Worm (Caenorhabditis elegans) whole organism, young adult: Measurements from ENCODE around the gene abcf-2.

ENCODE experiments used
- B0019.2 ChIP-seq: fragments of 200-800 bp; sonication (Bioruptor generic); conservative IDR thresholded peaks from 2 replicates; pipeline ENCODE4 v1.3.6; 2022; ENCODE audit warnings: missing genetic modification reagents, missing genetic modification characterization, missing compliant biosample characterization
- B0035.1 ChIP-seq: sonication (generic microtip); optimal IDR thresholded peaks from 2 replicates; lab custom pipeline; 2016; ENCODE audit warnings: missing genetic modification characterization, mild to moderate bottlenecking, missing compliant biosample characterization, missing genotype, missing genetic modification reagents
- B0261.1 ChIP-seq: sonication (generic microtip); optimal IDR thresholded peaks from 2 replicates; lab custom pipeline; 2016; ENCODE audit warnings: mild to moderate bottlenecking, missing genetic modification characterization, moderate library complexity, missing compliant biosample characterization
- F10E7.11 ChIP-seq: sonication (generic microtip); optimal IDR thresholded peaks from 2 replicates; lab custom pipeline; 2017; ENCODE audit warnings: mild to moderate bottlenecking, missing genetic modification characterization, moderate library complexity, missing compliant biosample characterization
- F37B4.10 ChIP-seq: fragments of 200-800 bp; sonication (Bioruptor generic); IDR thresholded peaks from 2 replicates; pipeline ENCODE4 v1.3.6; 2022; ENCODE audit warnings: missing genetic modification characterization, missing compliant biosample characterization
- F55B11.4 ChIP-seq: sonication (generic microtip); optimal IDR thresholded peaks from 2 replicates; lab custom pipeline; 2016; ENCODE audit warnings: missing compliant biosample characterization, missing genetic modification characterization, borderline replicate concordance; ENCODE audit not compliant: insufficient read depth
- F57A8.1 ChIP-seq: fragments of 200-800 bp; sonication (Bioruptor generic); optimal IDR thresholded peaks from 2 replicates; lab custom pipeline; 2018; ENCODE audit warnings: mild to moderate bottlenecking, missing genetic modification characterization, moderate library complexity, missing compliant biosample characterization
- F57C9.4 ChIP-seq: sonication (generic microtip); optimal IDR thresholded peaks from 2 replicates; lab custom pipeline; 2017; ENCODE audit warnings: mild to moderate bottlenecking, missing genetic modification characterization, missing compliant biosample characterization
- K12H6.12 ChIP-seq: fragments of 200-800 bp; sonication (Bioruptor generic); optimal IDR thresholded peaks from 2 replicates; lab custom pipeline; 2018; ENCODE audit warnings: mild to moderate bottlenecking, missing genetic modification characterization, missing compliant biosample characterization
- T07F8.4 ChIP-seq: sonication (generic microtip); optimal IDR thresholded peaks from 2 replicates; lab custom pipeline; 2016; ENCODE audit warnings: mild to moderate bottlenecking, missing genetic modification characterization, moderate library complexity, missing compliant biosample characterization
- T26A5.8 ChIP-seq: sonication (generic microtip); optimal IDR thresholded peaks from 2 replicates; lab custom pipeline; 2016; ENCODE audit warnings: missing genetic modification characterization, missing compliant biosample characterization
- Y53F4B.3 ChIP-seq: fragments of 200-800 bp; sonication (Bioruptor generic); IDR thresholded peaks from 2 replicates; pipeline ENCODE4 v1.3.6; 2022; ENCODE audit warnings: missing genetic modification reagents, missing genetic modification characterization, missing compliant biosample characterization
- Y53G8AR.9 ChIP-seq: fragments of 200-800 bp; sonication (Bioruptor generic); conservative IDR thresholded peaks from 2 replicates; pipeline ENCODE4 v1.3.6; 2022; ENCODE audit warnings: missing genetic modification reagents, missing genetic modification characterization, missing compliant biosample characterization
- Y95B8A.8 ChIP-seq: fragments of 200-800 bp; sonication (Bioruptor generic); IDR thresholded peaks from 2 replicates; pipeline ENCODE4 v1.3.6; 2022; ENCODE audit warnings: missing genetic modification reagents, missing genetic modification characterization, missing compliant biosample characterization
- akir-1 ChIP-seq: fragments of 200-800 bp; sonication (Bioruptor generic); optimal IDR thresholded peaks from 2 replicates; lab custom pipeline; 2018; ENCODE audit warnings: mild to moderate bottlenecking, missing genetic modification characterization, moderate library complexity, missing compliant biosample characterization
- ama-1 ChIP-seq, 3 experiments: fragments of 150-350 bp in 1 of 3; sonication (generic microtip) in 2 of 3; optimal IDR thresholded peaks; 2 replicates each; lab custom pipeline; 2014 to 2018; ENCODE audit warnings: missing biosample characterization in 2 of 3, missing genetic modification characterization in 2 of 3, missing genetic modification reagents in 2 of 3
- athp-1 ChIP-seq: sonication (generic microtip); optimal IDR thresholded peaks from 2 replicates; lab custom pipeline; 2017; ENCODE audit warnings: mild to moderate bottlenecking, missing genetic modification characterization, missing compliant biosample characterization
- attf-5 ChIP-seq: fragments of 200-800 bp; sonication (Bioruptor generic); optimal IDR thresholded peaks from 2 replicates; lab custom pipeline; 2018; ENCODE audit warnings: mild to moderate bottlenecking, missing genetic modification characterization, missing compliant biosample characterization
- bed-1 ChIP-seq: fragments of 200-800 bp; sonication (Bioruptor generic); IDR thresholded peaks from 2 replicates; pipeline ENCODE4 v1.3.6; 2022; ENCODE audit warnings: missing genetic modification reagents, missing genetic modification characterization, missing compliant biosample characterization
- cebp-2 ChIP-seq: fragments of 200-800 bp; sonication (Bioruptor generic); IDR thresholded peaks from 2 replicates; pipeline ENCODE4 v1.3.6; 2022; ENCODE audit warnings: missing genetic modification characterization, missing compliant biosample characterization
- ceh-79 ChIP-seq: sonication (generic microtip); optimal IDR thresholded peaks from 2 replicates; lab custom pipeline; 2017; ENCODE audit warnings: mild to moderate bottlenecking, missing genetic modification characterization, missing compliant biosample characterization
- chd-7 ChIP-seq: sonication (generic microtip); optimal IDR thresholded peaks from 2 replicates; lab custom pipeline; 2016; ENCODE audit warnings: mild to moderate bottlenecking, missing genetic modification characterization, moderate library complexity, missing compliant biosample characterization
- egl-18 ChIP-seq: fragments of 200-800 bp; sonication (Bioruptor generic); IDR thresholded peaks from 2 replicates; pipeline ENCODE4 v1.3.6; 2022; ENCODE audit warnings: missing genetic modification reagents, missing genetic modification characterization, missing compliant biosample characterization
- hmg-1.2 ChIP-seq: fragments of 200-800 bp; sonication (Bioruptor generic); IDR thresholded peaks from 2 replicates; pipeline ENCODE4 v1.3.6; 2022; ENCODE audit warnings: missing genetic modification reagents, missing genetic modification characterization, missing compliant biosample characterization
- lag-1 ChIP-seq: fragments of 200-800 bp; sonication (Bioruptor generic); IDR thresholded peaks from 2 replicates; pipeline ENCODE4 v1.3.6; 2022; ENCODE audit warnings: missing genetic modification reagents, missing genetic modification characterization, missing compliant biosample characterization
- lin-54 ChIP-seq: fragments of 200-800 bp; sonication (Bioruptor generic); optimal IDR thresholded peaks from 2 replicates; lab custom pipeline; 2018; ENCODE audit warnings: mild to moderate bottlenecking, missing genetic modification characterization, missing compliant biosample characterization
- lir-1 ChIP-seq: fragments of 200-800 bp; sonication (Bioruptor generic); conservative IDR thresholded peaks from 2 replicates; pipeline ENCODE4 v1.3.6; 2022; ENCODE audit warnings: missing genetic modification reagents, missing genetic modification characterization, missing compliant biosample characterization
- madf-10 ChIP-seq: sonication (generic microtip); optimal IDR thresholded peaks from 2 replicates; lab custom pipeline; 2016; ENCODE audit warnings: mild to moderate bottlenecking, missing genetic modification characterization, missing compliant biosample characterization
- madf-3 ChIP-seq: fragments of 200-800 bp; sonication (Bioruptor generic); IDR thresholded peaks from 2 replicates; pipeline ENCODE4 v1.3.6; 2022; ENCODE audit warnings: missing genetic modification reagents, missing genetic modification characterization, missing compliant biosample characterization
- madf-6 ChIP-seq: fragments of 200-800 bp; sonication (Bioruptor generic); IDR thresholded peaks from 2 replicates; pipeline ENCODE4 v1.3.6; 2022; ENCODE audit warnings: missing genetic modification reagents, missing genetic modification characterization, missing compliant biosample characterization
- nfyb-1 ChIP-seq: fragments of 200-800 bp; sonication (Bioruptor generic); IDR thresholded peaks from 2 replicates; pipeline ENCODE4 v1.3.6; 2022; ENCODE audit warnings: missing genetic modification reagents, missing genetic modification characterization, missing compliant biosample characterization
- nhr-179 ChIP-seq: sonication (generic microtip); optimal IDR thresholded peaks from 2 replicates; lab custom pipeline; 2016; ENCODE audit warnings: mild to moderate bottlenecking, missing genetic modification characterization, missing compliant biosample characterization
- pbrm-1 ChIP-seq: fragments of 200-800 bp; sonication (Bioruptor generic); IDR thresholded peaks from 2 replicates; pipeline ENCODE4 v1.3.6; 2022; ENCODE audit warnings: missing genetic modification reagents, missing genetic modification characterization, missing compliant biosample characterization
- pha-4 ChIP-seq: fragments of 150-350 bp; sonication (generic microtip); optimal IDR thresholded peaks from 2 replicates; lab custom pipeline; 2014; ENCODE audit warnings: missing biosample characterization, missing genetic modification reagents, missing genetic modification characterization
- rpc-1 ChIP-seq, 2 experiments: fragments of 150-350 bp in 1 of 2; sonication (generic microtip) in 1 of 2; optimal IDR thresholded peaks; 2 replicates each; lab custom pipeline; 2014 to 2018; ENCODE audit warnings: missing biosample characterization in 1 of 2, missing genetic modification characterization in 1 of 2, missing genetic modification reagents in 1 of 2, missing genotype in 1 of 2
- sdz-38 ChIP-seq: sonication (generic microtip); optimal IDR thresholded peaks from 2 replicates; lab custom pipeline; 2016; ENCODE audit warnings: missing genotype, missing genetic modification characterization, missing compliant biosample characterization
- snpc-1.1 ChIP-seq: sonication (generic microtip); optimal IDR thresholded peaks from 2 replicates; lab custom pipeline; 2017; ENCODE audit warnings: missing genetic modification characterization, mild to moderate bottlenecking, missing compliant biosample characterization, antibody characterized with exemption, moderate library complexity, missing genotype, missing genetic modification reagents; ENCODE audit not compliant: insufficient read depth
- snpc-4 ChIP-seq, 5 experiments: fragments of 150-350 bp in 1 of 5; sonication (generic microtip) in 4 of 5; optimal IDR thresholded peaks; 2 replicates each; lab custom pipeline; 2014 to 2018; ENCODE audit warnings: missing genetic modification characterization in 5 of 5, missing biosample characterization in 3 of 5, antibody characterized with exemption in 2 of 5, mild to moderate bottlenecking in 2 of 5, missing compliant biosample characterization in 2 of 5, missing genotype in 2 of 5, moderate library complexity in 2 of 5, missing genetic modification reagents in 1 of 5
- tbp1 ChIP-seq: fragments of 200-800 bp; sonication (Bioruptor generic); optimal IDR thresholded peaks from 2 replicates; lab custom pipeline; 2018; ENCODE audit warnings: mild to moderate bottlenecking, missing genetic modification characterization, missing compliant biosample characterization
- unc-62 ChIP-seq: fragments of 150-350 bp; optimal IDR thresholded peaks from 2 replicates; lab custom pipeline; 2014; ENCODE audit warnings: missing biosample characterization, missing genetic modification reagents, missing genetic modification characterization
- xnd-1 ChIP-seq: sonication (generic microtip); optimal IDR thresholded peaks from 2 replicates; lab custom pipeline; 2016; ENCODE audit warnings: missing genotype, missing genetic modification reagents, missing genetic modification characterization, missing compliant biosample characterization
- zfh-2 ChIP-seq: fragments of 200-800 bp; sonication (Bioruptor generic); conservative IDR thresholded peaks from 2 replicates; pipeline ENCODE4 v1.3.6; 2022; ENCODE audit warnings: missing genetic modification reagents, missing genetic modification characterization, missing compliant biosample characterization
- zim-3 ChIP-seq: sonication (generic microtip); optimal IDR thresholded peaks from 2 replicates; lab custom pipeline; 2017; ENCODE audit warnings: mild to moderate bottlenecking, missing genetic modification characterization, moderate library complexity, missing compliant biosample characterization
- ztf-22 ChIP-seq: fragments of 200-800 bp; sonication (Bioruptor generic); optimal IDR thresholded peaks from 2 replicates; lab custom pipeline; 2018; ENCODE audit warnings: mild to moderate bottlenecking, missing genetic modification characterization, moderate library complexity, missing compliant biosample characterization
- ztf-25 ChIP-seq: fragments of 200-800 bp; sonication (Bioruptor generic); IDR thresholded peaks from 2 replicates; pipeline ENCODE4 v1.3.6; 2022; ENCODE audit warnings: missing genetic modification reagents, missing genetic modification characterization, missing compliant biosample characterization
- ztf-28 ChIP-seq: fragments of 200-800 bp; sonication (Bioruptor generic); IDR thresholded peaks from 2 replicates; pipeline ENCODE4 v1.3.6; 2022; ENCODE audit warnings: missing genetic modification reagents, missing genetic modification characterization, missing compliant biosample characterization

The abcf-2 gene

ce11 chrIII:13462965-13463783 lies 1.1 kb upstream of the abcf-2 start, which contains the start of gene ant-1.1:
ant-1.1 (plus strand) TSS chrIII:13463163.
- TF ChIP-seq F57C9.4 (no peak), lin-54 (GFP tag; lab: Kevin White, UChicago) (peak; percentile 99), ama-1 (optimal IDR thresholded peaks at IDR 0.05; lab: Kevin White, UChicago) (peak; percentile 82), ama-1 (GFP tag; optimal IDR thresholded peaks at IDR 0.05; lab: Kevin White, UChicago) (no peak), cebp-2 (no peak), nhr-179 (tag; lab: Kevin White, UChicago) (no peak), egl-18 (no peak), tbp1 (GFP tag; lab: Kevin White, UChicago) (peak; percentile 69), B0261.1 (tag; lab: Kevin White, UChicago) (peak; percentile 4), zim-3 (tag; lab: Kevin White, UChicago) (no peak), F37B4.10 (GFP tag; lab: Robert Waterston, UW) (no peak), K12H6.12 (tag; lab: Kevin White, UChicago) (peak; percentile 85), attf-5 (peak; percentile 88), zfh-2 (GFP tag; lab: Robert Waterston, UW) (peak; percentile 96), Y53G8AR.9 (GFP tag; lab: Robert Waterston, UW) (peak; percentile 95), nfyb-1 (GFP tag; lab: Robert Waterston, UW) (peak; percentile 95), lir-1 (peak; percentile 88), unc-62 (GFP tag; lab: Kevin White, UChicago) (no peak), madf-6 (peak; percentile 85), B0019.2 (GFP tag; lab: Robert Waterston, UW) (0 out of 2 replicates have a peak, but pooled peaks have one; percentile 4), F57A8.1 (GFP tag; lab: Kevin White, UChicago) (no peak), ztf-22 (GFP tag; lab: Kevin White, UChicago) (no peak), ceh-79 (tag; lab: Kevin White, UChicago) (peak; percentile 19), pbrm-1 (peak; percentile 91), rpc-1 (optimal IDR thresholded peaks at IDR 0.05; lab: Kevin White, UChicago) (peak; percentile 21), rpc-1 (tag; optimal IDR thresholded peaks at IDR 0.05; lab: Kevin White, UChicago) (no peak), lag-1 (GFP tag; lab: Robert Waterston, UW) (no peak), hmg-1.2 (peak; percentile 75), snpc-4 (GFP tag; optimal IDR thresholded peaks at IDR 0.05; lab: Kevin White, UChicago) (no peak), snpc-4 (tag; optimal IDR thresholded peaks at IDR 0.05; lab: Kevin White, UChicago) (peak in 3 of 4 experiments; percentile 34 to 65 (median 57)), Y53F4B.3 (peak; percentile 63), B0035.1 (tag; lab: Kevin White, UChicago) (peak; percentile 1), athp-1 (tag; lab: Kevin White, UChicago) (peak; percentile 81), F10E7.11 (tag; lab: Kevin White, UChicago) (no peak), xnd-1 (tag; lab: Kevin White, UChicago) (peak; percentile 45), T07F8.4 (tag; lab: Kevin White, UChicago) (no peak), ztf-25 (GFP tag; lab: Robert Waterston, UW) (0 out of 2 replicates have a peak, but pooled peaks have one; percentile 24), ztf-28 (GFP tag; lab: Robert Waterston, UW) (peak; percentile 73; the same call in 1 of the 2 replicates), sdz-38 (no peak), madf-10 (tag; lab: Kevin White, UChicago) (peak; percentile 74), T26A5.8 (tag; lab: Kevin White, UChicago) (no peak), chd-7 (tag; lab: Kevin White, UChicago) (peak; percentile 66), madf-3 (GFP tag; lab: Robert Waterston, UW) (peak; percentile 91), bed-1 (GFP tag; lab: Robert Waterston, UW) (no peak), F55B11.4 (tag; lab: Kevin White, UChicago) (no peak), snpc-1.1 (tag; lab: Kevin White, UChicago) (no peak), Y95B8A.8 (GFP tag; lab: Robert Waterston, UW) (peak; percentile 69), akir-1 (GFP tag; lab: Kevin White, UChicago) (no peak), pha-4 (tag; lab: Kevin White, UChicago) (no peak)
